Worm (Caenorhabditis elegans) whole organism, L4/young adult: ENCODE data around the gene srd-3.

Experiments
- W03F9.2 ChIP-seq: fragments of 150-350 bp; optimal IDR thresholded peaks from 2 replicates; lab custom pipeline; 2014; ENCODE audit warnings: missing biosample characterization, missing genetic modification characterization
- dao-5 ChIP-seq: sonication (generic microtip); optimal IDR thresholded peaks from 2 replicates; lab custom pipeline; 2016; ENCODE audit warnings: missing genotype, missing genetic modification characterization, moderate library complexity, missing compliant biosample characterization
- him-1 ChIP-seq: sonication (generic microtip); optimal IDR thresholded peaks from 2 replicates; lab custom pipeline; 2016; ENCODE audit warnings: missing genotype, missing genetic modification reagents, missing genetic modification characterization, missing compliant biosample characterization

srd-3 gene

ce11 chrII:128929-129328, at the start of gene srd-3:
Gene srd-3 (minus strand): TSS chrII:129029.
- no peak for TF ChIP-seq dao-5 (tag; lab: Kevin White, UChicago)
- no peak for TF ChIP-seq him-1
- TF ChIP-seq W03F9.2 = no peak

DNA sequence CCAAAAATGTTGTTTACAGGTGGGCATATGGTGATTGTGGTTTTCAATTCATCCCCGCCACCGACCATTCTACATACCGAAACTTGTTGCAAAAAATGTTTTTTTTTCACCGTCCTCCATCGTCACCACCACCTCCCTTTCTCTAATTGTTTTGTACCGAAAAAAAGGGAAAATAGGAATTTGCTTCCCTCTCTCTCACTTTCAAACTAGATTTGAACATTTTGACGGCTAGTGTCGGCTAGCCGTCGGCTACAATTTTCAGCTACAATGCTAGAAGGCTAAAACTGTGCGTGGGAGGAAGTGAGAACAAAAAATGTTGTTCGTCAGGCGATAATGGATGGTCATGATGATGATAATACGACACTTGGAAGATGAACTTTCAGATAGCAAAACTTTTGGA, 49.3 kb upstream of the srd-3 start:
- TF ChIP-seq him-1 (no peak), W03F9.2 (no peak), dao-5 (tag; lab: Kevin White, UChicago) (no peak)

DNA sequence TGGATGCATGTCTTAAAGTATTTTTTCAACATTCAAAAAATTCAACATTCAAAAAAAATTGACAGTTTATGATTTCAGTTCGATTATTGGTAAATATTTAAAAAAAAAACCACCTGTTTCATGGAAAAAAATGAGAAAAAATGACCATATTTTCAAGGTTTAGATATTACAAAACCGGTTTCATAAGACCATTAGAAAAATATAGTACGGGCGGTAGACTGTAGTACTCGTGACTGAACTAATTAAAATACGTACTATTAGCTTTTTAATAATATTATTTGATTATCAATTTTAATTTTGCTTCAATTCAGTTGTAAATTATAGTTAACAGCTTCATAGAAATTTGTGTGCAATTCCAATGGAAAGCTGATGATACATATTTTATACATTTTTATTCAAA, 47.8 kb upstream of the srd-3 start:
- no peak for TF ChIP-seq him-1
- TF ChIP-seq W03F9.2 = no peak
- no peak for TF ChIP-seq dao-5 (tag; lab: Kevin White, UChicago)

ce11 chrII:175868-176267, 47.0 kb upstream of the srd-3 start, which contains the start of gene T01D1.3:
Gene T01D1.3 (minus strand): TSS chrII:175968.
- TF ChIP-seq him-1 (no peak), W03F9.2 (no peak), dao-5 (tag; lab: Kevin White, UChicago) (no peak)

DNA sequence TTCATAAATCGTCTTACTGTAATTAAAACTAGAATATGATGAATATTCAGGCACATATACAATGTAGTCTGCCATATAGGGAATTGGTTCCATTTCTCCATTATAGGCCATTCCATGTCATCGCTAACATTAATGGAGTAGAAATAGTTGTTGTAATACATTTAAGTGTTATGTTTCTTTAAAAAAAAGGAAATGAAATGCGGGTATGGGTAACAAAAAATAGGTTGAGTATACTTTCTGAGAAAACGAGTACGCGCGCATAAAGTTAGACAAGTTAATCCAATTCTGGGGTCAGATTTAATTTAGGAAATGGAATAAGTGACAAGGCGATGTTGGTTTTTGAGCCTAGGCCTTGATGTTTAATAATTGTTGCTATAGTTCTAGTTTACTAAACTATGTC, 44.9 kb upstream of the srd-3 start, which contains the start of gene T01D1.7:
TSS of gene T01D1.7 (minus strand) at position 101 of the 400 bp plus-strand sequence.
- TF ChIP-seq dao-5 (tag; lab: Kevin White, UChicago) (no peak), him-1 (no peak), W03F9.2 (no peak)

DNA sequence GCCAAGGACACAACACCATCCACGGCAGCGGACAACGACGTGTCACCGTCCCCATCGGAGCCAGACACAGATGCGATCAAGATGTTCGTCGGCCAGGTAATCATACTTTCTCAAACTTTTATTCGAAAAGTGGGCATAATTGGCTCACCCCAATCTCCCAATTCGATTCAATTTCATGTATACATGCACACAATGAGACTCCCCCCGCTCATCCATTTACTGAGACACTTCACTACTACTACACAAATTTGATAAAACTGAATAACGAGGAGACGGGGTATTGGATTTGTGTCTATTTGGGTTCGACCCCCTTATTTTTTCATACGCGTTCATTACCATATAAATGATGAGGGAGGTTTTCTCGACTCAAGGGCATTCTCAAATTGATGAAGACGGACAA, 34.4 kb upstream of the srd-3 start:
- no peak for TF ChIP-seq him-1
- TF ChIP-seq dao-5 (tag; lab: Kevin White, UChicago) = no peak

- TF ChIP-seq dao-5 (tag; lab: Kevin White, UChicago) (no peak), him-1 (no peak), W03F9.2 (no peak)
Observed at ce11 chrII:162182-162581, 33.4 kb upstream of the srd-3 start, which contains the start of gene etr-1. Gene etr-1 (plus strand): TSS chrII:162374.

DNA sequence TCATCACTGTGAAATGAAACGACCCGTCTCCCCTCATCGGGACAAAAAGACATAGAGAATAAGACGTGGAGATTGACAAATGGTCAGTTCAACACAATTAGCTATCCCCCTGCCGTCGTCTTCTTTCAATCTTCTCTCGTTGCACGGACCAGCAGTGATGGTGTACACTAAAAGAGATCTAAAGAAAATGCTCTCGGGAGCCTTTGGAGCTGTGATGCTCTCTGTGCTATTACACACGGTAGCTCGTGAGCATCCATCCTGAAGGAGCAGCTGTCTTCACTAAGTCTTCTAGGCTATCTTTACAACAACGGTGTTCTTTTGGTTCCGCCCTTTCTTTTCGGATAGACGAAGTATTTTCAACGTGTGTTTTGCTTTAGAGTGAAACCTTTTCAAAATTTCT, 32.4 kb upstream of the srd-3 start:
- TF ChIP-seq him-1 (no peak), W03F9.2 (no peak), dao-5 (tag; lab: Kevin White, UChicago) (no peak)

ce11 chrII:160561-161123, 31.8 kb upstream of the srd-3 start:
- TF ChIP-seq dao-5 (tag; lab: Kevin White, UChicago) (no peak), W03F9.2 (no peak), him-1 (no peak)

- TF ChIP-seq dao-5 (tag; lab: Kevin White, UChicago) (no peak), him-1 (no peak), W03F9.2 (peak; percentile 3)
Observed at ce11 chrII:159294-159922, 30.6 kb upstream of the srd-3 start.

- TF ChIP-seq dao-5 (tag; lab: Kevin White, UChicago) (no peak), him-1 (no peak), W03F9.2 (no peak)
Observed at ce11 chrII:158004-158731, 29.3 kb upstream of the srd-3 start.

ce11 chrII:156999-157499, 28.2 kb upstream of the srd-3 start:
- no peak for TF ChIP-seq W03F9.2
- TF ChIP-seq him-1 = no peak
- no peak for TF ChIP-seq dao-5 (tag; lab: Kevin White, UChicago)

DNA sequence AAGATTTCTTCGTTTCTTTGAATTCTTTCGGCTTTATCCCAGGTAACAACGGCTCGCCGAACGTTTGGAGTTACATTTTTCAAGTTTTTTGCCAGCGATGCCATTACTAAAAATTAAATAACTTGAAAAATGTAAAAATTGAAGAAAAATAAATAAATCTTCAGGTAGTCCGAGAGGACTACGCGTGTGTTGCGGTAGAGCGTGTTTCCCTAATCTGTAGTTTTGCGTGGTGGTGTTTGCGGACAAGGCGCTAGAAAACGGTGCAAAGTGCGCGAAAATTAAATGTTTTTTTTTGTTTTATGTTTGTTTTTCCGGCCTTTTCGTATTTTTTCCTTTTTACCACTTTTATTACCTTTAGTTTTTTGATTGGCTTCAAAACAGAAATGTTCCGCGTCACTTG, 27.1 kb upstream of the srd-3 start, which contains the start of gene mrpl-28:
TSS of gene mrpl-28 (minus strand) at position 106 of the 400 bp plus-strand sequence.
- TF ChIP-seq W03F9.2 (peak; percentile 90), him-1 (peak; percentile 73), dao-5 (tag; lab: Kevin White, UChicago) (no peak)

DNA sequence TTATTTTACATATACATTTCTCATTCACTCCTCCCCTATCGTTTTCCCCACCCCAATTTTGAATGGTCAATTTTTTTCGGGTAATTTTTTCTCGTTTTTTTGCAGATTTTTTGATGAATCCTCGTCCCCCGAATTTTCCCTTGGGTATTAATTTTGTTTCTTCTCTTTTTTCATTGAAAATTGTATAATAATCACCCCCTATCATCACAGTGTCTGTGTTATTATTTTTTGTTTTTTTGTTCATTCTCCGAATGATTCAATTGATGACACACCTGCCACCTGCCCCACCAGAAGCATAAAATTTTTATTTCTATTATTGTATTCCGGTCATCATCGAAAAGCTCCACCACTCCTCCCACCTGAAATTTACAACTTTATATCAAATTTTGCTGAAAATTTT, 23.5 kb upstream of the srd-3 start, which contains the start of gene T25D3.3:
TSS of gene T25D3.3 (plus strand) at position 301 of the 400 bp plus-strand sequence.
- no peak for TF ChIP-seq W03F9.2
- TF ChIP-seq dao-5 (tag; lab: Kevin White, UChicago) = no peak
- TF ChIP-seq him-1 = no peak

DNA sequence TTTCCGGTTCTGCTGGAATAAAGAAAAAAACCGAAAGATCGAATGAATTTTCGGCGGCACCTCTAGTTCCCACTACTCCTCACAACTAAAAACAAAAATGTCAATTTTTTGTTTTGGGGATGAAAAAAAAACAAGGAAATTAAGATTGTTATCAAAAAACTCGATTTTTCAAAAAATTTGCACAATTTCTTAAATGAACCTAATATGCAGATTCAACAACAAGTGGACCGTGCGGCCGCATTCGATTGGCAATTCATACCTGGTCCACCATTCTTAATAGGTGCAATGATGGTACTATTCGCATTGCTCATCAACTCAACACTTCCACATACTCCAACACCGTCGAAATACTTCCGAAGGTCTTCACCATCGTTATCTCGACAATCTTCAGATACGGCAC, 22.7 kb upstream of the srd-3 start:
- TF ChIP-seq him-1 (no peak), dao-5 (tag; lab: Kevin White, UChicago) (no peak), W03F9.2 (no peak)
